Worm (Caenorhabditis elegans): ENCODE results near the gene W08E12.5.
A peak's percentile ranks its signal among the peaks of the same experiment; 100 is the strongest.
"Not testable (repeated sequence)": the region's sequence is repeated elsewhere in the genome, so short reads cannot be mapped to it uniquely, and the experiment has no call there.

The W08E12.5 gene

DNA sequence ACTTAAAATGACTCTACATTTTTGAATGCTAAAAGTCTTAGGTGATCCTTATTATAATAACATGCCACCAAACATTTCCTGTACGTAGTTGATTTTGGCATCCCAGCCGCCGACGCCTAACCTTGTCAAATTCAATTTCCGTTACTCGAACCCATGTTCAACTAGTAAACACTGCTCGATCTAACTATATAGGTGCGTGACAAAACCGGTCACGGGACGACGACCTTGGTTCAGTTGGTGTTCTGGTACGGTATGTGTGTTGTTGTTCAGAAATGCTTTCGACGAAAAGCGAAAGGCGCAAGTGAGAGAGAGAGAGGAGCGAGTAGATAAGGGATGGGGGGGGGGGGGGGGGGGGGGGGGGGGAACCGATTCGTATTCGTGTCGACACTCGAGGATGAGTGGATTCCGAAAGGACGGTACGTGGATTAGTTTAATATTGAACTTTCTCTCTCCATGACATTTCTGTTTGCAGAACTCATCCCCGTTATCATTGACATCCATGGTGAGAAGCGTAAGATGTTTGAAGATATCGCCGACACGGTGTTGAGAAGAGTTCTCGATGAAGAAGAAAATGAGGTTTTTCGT lies 8.5 kb upstream of the W08E12.5 start, which contains the start of gene W08E12.8:
Gene W08E12.8 (plus strand): TSS at position 395 of the 585 bp plus-strand sequence.
- TF ChIP-seq him-1 (tag; optimal IDR thresholded peaks at IDR 0.05) (no peak), dao-5 (tag; optimal IDR thresholded peaks at IDR 0.05) (no peak), W03F9.2 (tag; optimal IDR thresholded peaks at IDR 0.05) (no peak)

DNA sequence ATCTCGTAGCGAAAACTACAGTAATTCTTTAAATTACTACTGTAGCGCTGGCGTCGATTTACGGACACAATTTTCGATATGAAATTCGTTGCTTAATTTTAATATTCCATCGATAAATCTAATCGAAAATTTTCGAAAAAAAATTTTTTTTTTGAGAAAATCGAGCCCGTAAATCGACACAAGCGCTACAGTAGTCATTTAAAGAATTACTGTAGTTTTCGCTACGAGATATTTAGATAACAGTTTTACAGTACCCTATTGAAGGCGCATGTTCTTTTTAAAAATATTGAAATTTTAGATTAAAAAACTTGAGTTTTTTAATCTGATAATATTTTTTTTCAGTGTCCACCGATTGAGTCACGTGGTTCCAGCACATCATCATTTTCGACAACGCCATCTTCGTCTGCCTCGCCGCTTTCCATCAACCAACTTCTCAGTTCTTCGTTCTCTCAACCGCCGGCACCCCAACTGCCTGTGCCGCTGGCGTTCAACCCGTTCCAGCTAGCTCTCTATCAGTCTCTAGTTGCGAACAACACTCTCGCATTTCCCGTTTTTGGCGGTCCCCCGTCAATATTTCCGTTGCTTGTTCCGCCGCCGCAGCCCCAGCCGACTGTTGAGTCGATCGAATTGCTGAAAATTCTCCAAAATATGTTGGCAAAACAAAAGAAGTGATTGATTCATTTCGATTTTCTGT lies 6.6 kb upstream of the W08E12.5 start:
- TF ChIP-seq W03F9.2 (tag; optimal IDR thresholded peaks at IDR 0.05) = no peak
- TF ChIP-seq dao-5 (tag; optimal IDR thresholded peaks at IDR 0.05) = no peak
- TF ChIP-seq him-1 (tag; optimal IDR thresholded peaks at IDR 0.05) = no peak

DNA sequence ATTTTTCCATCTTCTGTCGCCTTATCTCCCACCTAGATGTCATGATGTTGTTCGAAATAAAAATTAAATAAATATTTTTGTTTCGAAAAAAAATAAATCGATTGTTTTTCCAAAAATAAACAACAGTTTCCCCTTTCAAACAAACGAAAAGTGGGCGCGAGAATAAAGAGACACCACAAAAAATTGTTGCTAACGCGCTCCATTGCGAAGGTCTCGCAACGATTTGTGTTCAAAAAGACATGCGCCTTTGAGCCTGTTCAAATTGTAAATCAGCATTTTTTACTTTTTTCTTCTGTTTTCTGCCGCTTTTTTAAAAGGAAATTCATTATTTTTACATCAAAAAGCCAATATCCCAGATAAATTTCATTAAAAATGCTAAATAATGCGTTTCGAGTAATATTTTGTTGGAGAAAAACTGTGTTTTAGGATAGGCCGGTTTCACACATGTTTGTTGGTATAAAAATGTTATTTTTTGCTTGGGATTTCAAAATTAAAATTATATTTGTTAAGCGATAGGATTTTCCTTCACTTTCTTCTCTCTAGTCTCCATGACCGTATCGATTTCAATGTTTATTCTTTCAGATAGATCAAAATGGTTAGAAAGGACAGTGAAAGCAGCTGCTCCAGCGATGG lies 5.9 kb upstream of the W08E12.5 start, which contains the start of gene W08E12.7:
Gene W08E12.7 (plus strand): TSS at position 583 of the 633 bp plus-strand sequence.
- TF ChIP-seq W03F9.2 (tag; optimal IDR thresholded peaks at IDR 0.05) (peak; percentile 97), him-1 (tag; optimal IDR thresholded peaks at IDR 0.05) (peak; percentile 38), dao-5 (tag; optimal IDR thresholded peaks at IDR 0.05) (no peak)

ce11 chrIV:3296578-3297549 lies 3.7 kb upstream of the W08E12.5 start:
- TF ChIP-seq W03F9.2 (tag; optimal IDR thresholded peaks at IDR 0.05) (no peak), him-1 (tag; optimal IDR thresholded peaks at IDR 0.05) (no peak), dao-5 (tag; optimal IDR thresholded peaks at IDR 0.05) (no peak)

DNA sequence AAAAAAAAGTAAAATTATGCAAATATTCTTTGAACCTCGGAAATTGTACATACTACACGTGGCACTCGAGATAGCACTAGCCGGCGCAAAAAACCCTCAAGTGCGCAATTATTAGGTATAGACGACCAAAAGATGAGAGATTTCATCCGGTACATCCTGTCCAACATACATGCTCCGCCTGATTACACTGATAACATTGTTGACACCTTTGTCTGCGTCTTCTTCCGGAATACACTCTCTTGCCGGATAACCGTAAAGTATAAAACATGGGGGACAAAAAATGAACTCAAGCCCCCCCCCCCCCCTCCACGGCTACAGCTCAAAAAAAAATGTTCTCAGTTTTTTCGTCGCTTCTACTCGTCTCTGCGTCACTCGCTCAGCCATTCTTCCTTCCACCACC lies 2.3 kb upstream of the W08E12.5 start, which contains the start of gene W08E12.6:
Gene W08E12.6 (plus strand): TSS at position 301 of the 400 bp plus-strand sequence.
- TF ChIP-seq W03F9.2 (tag; optimal IDR thresholded peaks at IDR 0.05) = no peak
- TF ChIP-seq dao-5 (tag; optimal IDR thresholded peaks at IDR 0.05) = no peak
- no peak for TF ChIP-seq him-1 (tag; optimal IDR thresholded peaks at IDR 0.05)

DNA sequence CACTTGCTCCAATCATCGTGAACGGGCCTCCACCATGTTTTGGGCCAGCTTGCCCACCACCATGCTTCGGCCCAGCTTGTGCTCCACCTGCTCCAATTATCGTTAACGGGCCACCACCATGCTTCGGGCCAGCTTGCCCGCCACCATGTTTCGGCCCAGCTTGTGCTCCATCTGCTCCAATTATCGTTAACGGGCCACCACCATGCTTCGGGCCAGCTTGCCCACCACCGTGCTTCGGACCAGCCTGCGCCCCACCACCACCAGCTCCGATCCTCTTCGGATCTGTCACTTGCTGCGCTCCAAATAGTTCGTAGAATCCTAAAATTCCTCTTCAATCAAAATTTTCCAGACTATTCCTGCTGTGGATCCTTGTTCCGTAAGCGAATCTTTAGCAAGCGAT lies 1.4 kb upstream of the W08E12.5 start:
- TF ChIP-seq him-1 (tag; optimal IDR thresholded peaks at IDR 0.05) (no peak), W03F9.2 (tag; optimal IDR thresholded peaks at IDR 0.05) (no peak), dao-5 (tag; optimal IDR thresholded peaks at IDR 0.05) (no peak)

DNA sequence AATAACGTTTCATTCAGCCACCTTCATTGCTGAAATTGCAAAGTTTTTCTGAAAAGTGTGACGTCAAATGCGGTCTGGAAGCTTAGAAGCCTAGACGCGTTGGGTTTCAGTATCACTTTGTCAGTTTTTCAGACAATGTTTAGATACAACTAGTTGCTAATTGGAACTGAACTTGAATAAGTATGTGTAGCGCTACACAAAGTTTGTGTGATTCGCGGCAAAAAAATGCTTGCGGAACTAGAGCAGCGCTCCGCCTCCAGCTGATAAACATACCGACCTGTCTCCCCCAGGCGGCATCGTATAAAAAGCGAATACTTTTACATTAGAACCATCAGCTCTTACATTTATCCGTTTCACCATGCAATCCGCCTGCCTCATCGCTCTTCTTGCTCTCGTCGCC lies 1.5 kb downstream of the W08E12.5 start, which contains the start of gene W08E12.4:
Gene W08E12.4 (plus strand): TSS at position 301 of the 400 bp plus-strand sequence.
- not testable (repeated sequence) for TF ChIP-seq him-1, dao-5, W03F9.2 (tag; optimal IDR thresholded peaks at IDR 0.05)

DNA sequence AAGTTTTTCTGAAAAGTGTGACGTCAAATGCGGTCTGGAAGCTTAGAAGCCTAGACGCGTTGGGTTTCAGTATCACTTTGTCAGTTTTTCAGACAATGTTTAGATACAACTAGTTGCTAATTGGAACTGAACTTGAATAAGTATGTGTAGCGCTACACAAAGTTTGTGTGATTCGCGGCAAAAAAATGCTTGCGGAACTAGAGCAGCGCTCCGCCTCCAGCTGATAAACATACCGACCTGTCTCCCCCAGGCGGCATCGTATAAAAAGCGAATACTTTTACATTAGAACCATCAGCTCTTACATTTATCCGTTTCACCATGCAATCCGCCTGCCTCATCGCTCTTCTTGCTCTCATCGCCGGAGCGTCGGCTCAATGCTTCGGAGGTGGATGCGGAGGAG lies 3.1 kb downstream of the W08E12.5 start, which contains the start of gene idpp-12:
Gene idpp-12 (plus strand): TSS at position 301 of the 400 bp plus-strand sequence.
- not testable (repeated sequence) for TF ChIP-seq W03F9.2, him-1, dao-5 (tag; optimal IDR thresholded peaks at IDR 0.05)

- TF ChIP-seq W03F9.2 (tag; optimal IDR thresholded peaks at IDR 0.05) (no peak), him-1 (tag; optimal IDR thresholded peaks at IDR 0.05) (no peak), dao-5 (tag; optimal IDR thresholded peaks at IDR 0.05) (no peak)
Observed at ce11 chrIV:3305575-3305974, 5.0 kb downstream of the W08E12.5 start, which contains the start of gene W08E12.2. Gene W08E12.2, plus strand, starts transcription at chrIV:3305875.

- TF ChIP-seq dao-5 (tag; optimal IDR thresholded peaks at IDR 0.05) (no peak), W03F9.2 (tag; optimal IDR thresholded peaks at IDR 0.05) (no peak), him-1 (tag; optimal IDR thresholded peaks at IDR 0.05) (no peak)
Observed at ce11 chrIV:3307463-3307862, 6.9 kb downstream of the W08E12.5 start, which contains the start of gene W08E12.9. Gene W08E12.9, minus strand, starts transcription at chrIV:3307563.

DNA sequence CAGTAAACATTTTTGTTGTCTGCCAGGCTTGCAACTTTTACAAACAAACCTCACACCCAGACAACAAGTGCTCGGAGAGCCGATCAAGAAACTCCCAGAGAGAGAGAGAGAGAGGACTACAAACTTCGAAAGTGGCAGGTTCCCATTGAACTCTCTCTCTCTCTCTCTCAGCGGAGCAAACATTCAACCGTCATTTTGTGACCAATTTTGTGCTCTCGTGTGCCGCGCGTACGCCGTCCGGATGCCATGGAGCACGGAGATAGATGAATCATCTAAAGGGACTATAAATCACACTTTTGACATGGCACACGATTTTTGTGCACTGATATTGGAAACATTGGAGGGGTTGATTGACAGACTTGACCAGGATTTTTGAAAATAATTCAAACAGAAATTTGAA lies 8.3 kb downstream of the W08E12.5 start:
- TF ChIP-seq dao-5 (tag; optimal IDR thresholded peaks at IDR 0.05) = no peak
- TF ChIP-seq him-1 (tag; optimal IDR thresholded peaks at IDR 0.05) = no peak
- TF ChIP-seq W03F9.2 (tag; optimal IDR thresholded peaks at IDR 0.05) = no peak

- TF ChIP-seq W03F9.2 (tag; optimal IDR thresholded peaks at IDR 0.05) (no peak), dao-5 (tag; optimal IDR thresholded peaks at IDR 0.05) (no peak), him-1 (tag; optimal IDR thresholded peaks at IDR 0.05) (no peak)
Observed at ce11 chrIV:3310662-3311219, 10.1 kb downstream of the W08E12.5 start.

All from whole organism, L4/young adult.